Worm (Caenorhabditis elegans): Measurements from ENCODE around the gene algn-1.

algn-1 gene

ce11 chrIII:6464113-6464571 is 4.2 kb downstream of the algn-1 start (continued):
- peak; percentile 93 for TF ChIP-seq rbr-2 (tag; optimal IDR thresholded peaks at IDR 0.05)
- TF ChIP-seq nhr-48 (tag; optimal IDR thresholded peaks at IDR 0.05) = peak; percentile 89
- no peak; the same call in none of the 2 replicates for TF ChIP-seq pha-4 (GFP tag; IDR thresholded peaks at IDR 0.05)
- TF ChIP-seq pha-4 (tag; optimal IDR thresholded peaks at IDR 0.05) = peak; percentile 84
- no peak for TF ChIP-seq ces-1 (GFP tag; optimal IDR thresholded peaks at IDR 0.05)
- TF ChIP-seq hif-1 (tag; optimal IDR thresholded peaks at IDR 0.05) = peak in 1 of 2 experiments; percentile 85
- TF ChIP-seq mes-2 (tag; optimal IDR thresholded peaks at IDR 0.05; ENCODE audit: poor library complexity, severe bottlenecking) = peak; percentile 71
- peak; percentile 89 for TF ChIP-seq ctbp-1 (GFP tag; IDR thresholded peaks at IDR 0.05)
- TF ChIP-seq daf-8 (GFP tag; IDR thresholded peaks at IDR 0.05) = no peak
- peak; percentile 77 for TF ChIP-seq spr-1 (tag; optimal IDR thresholded peaks at IDR 0.05)
- peak; percentile 77 for TF ChIP-seq snpc-1.2 (GFP tag; IDR thresholded peaks at IDR 0.05)
- peak; percentile 51 for TF ChIP-seq nhr-25 (tag; optimal IDR thresholded peaks at IDR 0.05; ENCODE audit: borderline replicate concordance, insufficient read depth)
- TF ChIP-seq F37D6.2 (tag; optimal IDR thresholded peaks at IDR 0.05) = peak; percentile 47
- 0 out of 2 replicates have a peak, but pooled peaks have one; percentile 22 for TF ChIP-seq nhr-41 (GFP tag; IDR thresholded peaks at IDR 0.05)
- peak; percentile 72 for TF ChIP-seq T20F7.1 (GFP tag; optimal IDR thresholded peaks at IDR 0.05)
- peak; percentile 85 for TF ChIP-seq nhr-77 (tag; optimal IDR thresholded peaks at IDR 0.05)
- no peak; the same call in 1 of the 2 replicates for TF ChIP-seq lin-29 (GFP tag; IDR thresholded peaks at IDR 0.05)
- no peak for TF ChIP-seq ZK337.2 (GFP tag; IDR thresholded peaks at IDR 0.05)
- peak; percentile 95 for TF ChIP-seq hlh-30 (tag; optimal IDR thresholded peaks at IDR 0.05; ENCODE audit: insufficient read depth)
- peak; percentile 91 for TF ChIP-seq nhr-28 (tag; optimal IDR thresholded peaks at IDR 0.05)
- TF ChIP-seq dmd-9 (GFP tag; IDR thresholded peaks at IDR 0.05) = no peak
- TF ChIP-seq nhr-237 (tag; optimal IDR thresholded peaks at IDR 0.05) = no peak
- TF ChIP-seq lim-7 (GFP tag; IDR thresholded peaks at IDR 0.05) = no peak
- no peak for TF ChIP-seq ztf-7 (tag; optimal IDR thresholded peaks at IDR 0.05)
- TF ChIP-seq mdt-29 (GFP tag; IDR thresholded peaks at IDR 0.05) = peak; percentile 85
- TF ChIP-seq D1046.2 (GFP tag; IDR thresholded peaks at IDR 0.05) = peak; percentile 89
- TF ChIP-seq duxl-1 (tag; optimal IDR thresholded peaks at IDR 0.05; ENCODE audit: poor library complexity) = peak; percentile 60
- peak; percentile 84 for TF ChIP-seq lin-38 (GFP tag; IDR thresholded peaks at IDR 0.05)
- no peak for TF ChIP-seq unc-62 (GFP tag; optimal IDR thresholded peaks at IDR 0.05 in 1 of 2)
- TF ChIP-seq unc-62 (tag; optimal IDR thresholded peaks at IDR 0.05) = no peak
- no peak for TF ChIP-seq lir-3 (tag; optimal IDR thresholded peaks at IDR 0.05)
- no peak for TF ChIP-seq egl-27 (tag; optimal IDR thresholded peaks at IDR 0.05)
- peak; percentile 82 to 84 for TF ChIP-seq daf-16 (GFP tag; optimal IDR thresholded peaks at IDR 0.05)
- TF ChIP-seq daf-16 (tag; optimal IDR thresholded peaks at IDR 0.05) = peak; percentile 94
- peak; percentile 36 for TF ChIP-seq ceh-32 (tag; optimal IDR thresholded peaks at IDR 0.05; ENCODE audit: poor library complexity)
- TF ChIP-seq mep-1 (tag; optimal IDR thresholded peaks at IDR 0.05) = peak; percentile 91
- TF ChIP-seq ama-1 (optimal IDR thresholded peaks at IDR 0.05) = peak; percentile 89
- peak; percentile 25 for TF ChIP-seq jun-1 (tag; optimal IDR thresholded peaks at IDR 0.05)
- no peak for TF ChIP-seq cey-2 (tag; optimal IDR thresholded peaks at IDR 0.05; ENCODE audit: borderline replicate concordance, insufficient read depth)
- TF ChIP-seq daf-19 (GFP tag; conservative IDR thresholded peaks at IDR 0.05) = no peak
- TF ChIP-seq hlh-11 (tag; optimal IDR thresholded peaks at IDR 0.05) = peak; percentile 97
- no peak for TF ChIP-seq ceh-62 (tag; optimal IDR thresholded peaks at IDR 0.05)
- TF ChIP-seq T26A8.4 (GFP tag; IDR thresholded peaks at IDR 0.05) = peak; percentile 92
- peak; percentile 22 to 78 for TF ChIP-seq lsy-2 (tag; optimal IDR thresholded peaks at IDR 0.05)
- TF ChIP-seq attf-4 (tag; optimal IDR thresholded peaks at IDR 0.05) = no peak
- peak; percentile 95 for TF ChIP-seq aha-1 (tag)
- peak; percentile 92 for TF ChIP-seq lin-1 (GFP tag; IDR thresholded peaks at IDR 0.05)
- TF ChIP-seq daf-12 (tag; optimal IDR thresholded peaks at IDR 0.05) = no peak
- TF ChIP-seq skn-1 (tag; optimal IDR thresholded peaks at IDR 0.05) = no peak
- no peak for TF ChIP-seq tag-97 (GFP tag; IDR thresholded peaks at IDR 0.05)
- no peak for TF ChIP-seq F26F4.8 (GFP tag; conservative IDR thresholded peaks at IDR 0.05)
